Fruit fly (Drosophila melanogaster): ENCODE data around the gene CG10013.

Gene CG10013

DNA sequence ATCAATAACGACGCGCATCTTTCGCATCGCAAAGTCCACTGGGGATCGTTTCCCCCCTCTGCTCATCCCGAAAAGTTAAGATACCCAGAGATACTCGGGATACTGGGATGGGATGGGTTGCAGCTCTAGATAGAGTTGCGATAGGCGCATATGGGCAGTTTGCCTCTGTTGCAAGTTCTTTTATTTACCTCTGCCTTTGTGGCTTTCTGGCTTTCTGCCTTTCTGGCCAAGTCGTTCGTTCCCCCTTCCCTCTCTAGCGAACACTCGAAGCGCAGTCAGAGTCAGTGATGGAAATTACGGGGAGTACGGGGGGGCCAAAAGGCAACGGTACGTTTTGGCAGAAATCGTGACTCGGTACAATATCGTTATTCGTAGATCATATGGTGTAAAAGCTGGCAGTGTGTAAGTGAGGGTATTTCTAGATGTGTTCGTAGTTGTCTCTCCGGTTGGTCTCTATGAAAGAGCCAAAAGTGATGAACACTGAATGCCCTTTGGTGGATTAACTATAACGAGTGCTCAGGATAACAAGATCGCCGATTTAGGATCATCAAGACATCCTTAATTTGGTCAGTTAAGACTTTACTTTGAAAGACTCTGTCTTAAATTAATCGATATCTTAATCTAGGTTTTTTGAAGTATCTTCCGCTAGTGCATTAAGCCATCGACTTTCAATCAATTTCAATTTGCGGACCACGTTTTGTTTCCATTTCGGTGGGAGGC lies 34.6 kb upstream of the CG10013 start:
- TF ChIP-seq h (GFP tag; optimal IDR thresholded peaks at IDR 0.05), result no peak
- no peak for TF ChIP-seq Dfd (GFP tag; optimal IDR thresholded peaks at IDR 0.05)
- no peak for TF ChIP-seq CG9705 (GFP tag; optimal IDR thresholded peaks at IDR 0.05)
- no peak for TF ChIP-seq Hr83 (GFP tag; optimal IDR thresholded peaks at IDR 0.05; ENCODE audit: poor library complexity, severe bottlenecking)
- no peak for TF ChIP-seq Abd-B (GFP tag; optimal IDR thresholded peaks at IDR 0.05)
- no peak for TF ChIP-seq HLH106 (tag; optimal IDR thresholded peaks at IDR 0.05)
- TF ChIP-seq GATAd (GFP tag; optimal IDR thresholded peaks at IDR 0.05), result no peak
- TF ChIP-seq Rel (GFP tag; optimal IDR thresholded peaks at IDR 0.05), result no peak
- no peak for TF ChIP-seq Rel (tag; optimal IDR thresholded peaks at IDR 0.05)
- no peak for TF ChIP-seq rgr (GFP tag; optimal IDR thresholded peaks at IDR 0.05)
- TF ChIP-seq OdsH (GFP tag; optimal IDR thresholded peaks at IDR 0.05), result no peak
- no peak for TF ChIP-seq dmrt93B (GFP tag; optimal IDR thresholded peaks at IDR 0.05)

DNA sequence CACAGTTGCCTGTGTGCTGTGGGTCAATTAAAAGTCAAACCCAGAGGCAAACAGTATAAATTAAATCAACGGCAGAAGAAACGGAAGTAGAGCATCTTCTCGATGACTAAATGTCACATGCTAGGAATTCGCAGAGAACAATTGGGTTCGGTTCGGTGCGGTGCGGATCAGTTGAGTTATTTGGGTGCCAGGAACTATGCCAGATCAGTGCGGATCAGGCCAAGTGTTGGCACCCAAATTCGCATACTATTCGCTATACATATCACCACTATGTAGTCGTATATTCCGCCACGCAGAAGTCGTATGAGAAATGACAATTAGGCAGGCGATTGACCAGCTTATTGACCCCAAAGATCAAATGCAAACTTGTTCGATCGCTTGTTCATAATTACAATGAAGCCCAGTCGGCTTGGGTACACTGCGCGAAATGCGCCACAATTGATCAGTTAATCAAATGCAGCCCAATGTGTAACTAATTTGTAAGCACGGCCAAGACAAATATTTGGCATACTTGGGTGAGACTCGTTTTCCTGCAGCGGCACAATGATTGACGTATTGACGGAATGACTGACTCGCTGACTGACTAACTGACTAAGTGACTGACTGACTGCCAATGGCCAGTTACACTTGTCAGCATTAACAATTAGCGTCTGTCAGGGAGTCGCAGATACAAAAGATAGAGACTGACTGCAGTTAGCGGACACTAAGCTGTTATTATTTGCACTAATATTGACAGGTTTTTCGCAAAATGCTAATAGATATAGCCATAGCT lies 32.7 kb upstream of the CG10013 start:
- TF ChIP-seq OdsH (GFP tag; optimal IDR thresholded peaks at IDR 0.05) (no peak), Dif (GFP tag; optimal IDR thresholded peaks at IDR 0.05; ENCODE audit: partially characterized antibody) (no peak)

DNA sequence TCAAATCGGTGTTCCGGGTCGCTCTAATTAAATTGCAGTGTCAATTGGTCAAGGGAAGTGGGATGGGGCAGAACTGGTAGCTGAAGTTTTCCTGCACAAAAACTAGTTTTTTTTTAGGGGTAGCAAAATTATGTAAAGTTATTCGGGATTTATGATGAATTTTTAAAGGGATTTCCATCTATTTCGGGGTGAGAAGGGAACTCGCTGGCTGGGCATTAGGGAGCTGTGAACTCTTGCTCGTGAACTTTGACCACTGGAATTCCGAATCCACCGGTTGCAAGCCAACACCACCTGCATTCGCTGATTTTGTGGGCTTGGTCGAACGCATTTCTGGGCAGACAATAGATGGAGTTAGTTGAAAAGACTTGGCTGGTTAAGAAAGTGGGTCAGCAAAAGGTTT lies 31.4 kb upstream of the CG10013 start:
- TF ChIP-seq Dif (GFP tag; optimal IDR thresholded peaks at IDR 0.05; ENCODE audit: partially characterized antibody), result no peak
- no peak for TF ChIP-seq Vsx2 (GFP tag; optimal IDR thresholded peaks at IDR 0.05; ENCODE audit: partially characterized antibody)
- TF ChIP-seq br (GFP tag; optimal IDR thresholded peaks at IDR 0.05), result no peak
- no peak for TF ChIP-seq Myc (optimal IDR thresholded peaks at IDR 0.05)
- no peak for TF ChIP-seq Hr78 (GFP tag; optimal IDR thresholded peaks at IDR 0.05)
- TF ChIP-seq sv (GFP tag; optimal IDR thresholded peaks at IDR 0.05), result no peak
- no peak for TF ChIP-seq foxo (GFP tag; optimal IDR thresholded peaks at IDR 0.05)
- TF ChIP-seq Rel (GFP tag; optimal IDR thresholded peaks at IDR 0.05), result no peak
- TF ChIP-seq Rel (tag; optimal IDR thresholded peaks at IDR 0.05), result no peak
- TF ChIP-seq tai (GFP tag; optimal IDR thresholded peaks at IDR 0.05), result no peak
- TF ChIP-seq dsf (GFP tag; optimal IDR thresholded peaks at IDR 0.05; ENCODE audit: borderline replicate concordance), result no peak
- TF ChIP-seq fru (GFP tag; optimal IDR thresholded peaks at IDR 0.05), result no peak
- TF ChIP-seq HLH106 (tag; optimal IDR thresholded peaks at IDR 0.05), result no peak
- TF ChIP-seq Dfd (GFP tag; optimal IDR thresholded peaks at IDR 0.05), result no peak
- no peak for TF ChIP-seq OdsH (GFP tag; optimal IDR thresholded peaks at IDR 0.05)
- no peak for TF ChIP-seq Jra (GFP tag; optimal IDR thresholded peaks at IDR 0.05)
- no peak for TF ChIP-seq Abd-B (GFP tag; optimal IDR thresholded peaks at IDR 0.05)
- no peak for TF ChIP-seq woc (GFP tag; optimal IDR thresholded peaks at IDR 0.05)

DNA sequence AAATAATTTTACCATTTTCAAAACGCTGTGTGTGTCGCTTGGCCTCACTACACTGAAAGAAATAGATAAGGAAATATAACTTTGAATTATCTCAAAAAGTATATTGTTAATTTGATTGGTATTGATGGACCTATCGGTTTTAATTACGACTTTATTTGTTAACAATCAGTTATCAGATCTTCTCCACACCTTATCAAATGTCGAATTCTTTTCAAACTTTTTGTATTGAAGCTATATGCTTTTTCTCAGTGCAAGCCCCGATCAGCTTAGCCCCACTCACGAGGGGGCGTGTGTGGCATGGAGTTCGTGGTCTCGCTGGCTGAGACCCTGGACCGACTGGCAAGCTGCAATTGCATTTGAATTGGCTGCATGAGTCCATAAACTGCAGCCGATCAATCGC lies 26.1 kb upstream of the CG10013 start:
- TF ChIP-seq jim (GFP tag; optimal IDR thresholded peaks at IDR 0.05) (no peak), Hnf4 (GFP tag; optimal IDR thresholded peaks at IDR 0.05) (no peak), brk (GFP tag; optimal IDR thresholded peaks at IDR 0.05) (no peak), foxo (GFP tag; optimal IDR thresholded peaks at IDR 0.05) (no peak), N (GFP tag; optimal IDR thresholded peaks at IDR 0.05) (no peak), Hr83 (GFP tag; optimal IDR thresholded peaks at IDR 0.05; ENCODE audit: poor library complexity, severe bottlenecking) (no peak)

DNA sequence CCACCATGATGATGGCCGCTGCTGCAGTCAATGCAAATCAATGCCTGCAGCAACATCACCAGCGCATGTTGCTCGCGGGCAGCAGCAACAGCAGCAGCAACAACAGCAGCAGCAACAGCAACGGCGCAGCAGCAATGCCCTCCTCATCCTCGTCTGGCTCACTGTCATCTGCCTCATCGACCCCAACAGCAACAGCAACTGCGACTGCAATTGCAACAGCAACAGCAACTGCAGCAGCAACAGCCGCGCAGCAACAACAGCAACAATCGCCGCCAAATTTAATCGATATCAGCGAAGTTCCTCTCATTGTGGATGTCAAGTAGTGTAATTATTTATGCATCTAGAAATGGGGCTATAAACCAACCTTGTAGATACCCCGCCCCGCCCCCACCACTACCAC lies 21.8 kb upstream of the CG10013 start:
- peak; percentile 94 for TF ChIP-seq Dfd (GFP tag; optimal IDR thresholded peaks at IDR 0.05)
- no peak for TF ChIP-seq tai (GFP tag; optimal IDR thresholded peaks at IDR 0.05)

DNA sequence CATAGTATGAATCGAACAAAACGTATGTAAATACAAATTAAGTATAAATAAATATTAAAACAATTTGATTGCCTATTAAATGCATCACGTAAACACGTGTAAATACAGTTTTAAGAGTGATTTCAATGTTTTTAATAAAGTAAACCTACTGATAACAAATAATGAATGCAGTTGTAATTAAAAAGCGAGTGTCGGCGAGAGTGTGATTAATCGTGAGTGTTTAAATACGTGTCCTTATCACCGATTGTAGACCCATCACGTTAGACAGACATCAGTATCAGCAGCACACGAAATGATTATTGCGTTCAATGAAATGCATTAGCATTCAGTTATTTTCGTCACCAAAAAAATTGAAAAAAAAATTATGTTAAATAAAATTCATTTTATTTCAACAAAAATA lies 20.4 kb upstream of the CG10013 start:
- TF ChIP-seq Rel (GFP tag; optimal IDR thresholded peaks at IDR 0.05) (no peak), Rel (tag; optimal IDR thresholded peaks at IDR 0.05) (peak; percentile 53), Hr78 (GFP tag; optimal IDR thresholded peaks at IDR 0.05) (no peak), h (GFP tag; optimal IDR thresholded peaks at IDR 0.05) (no peak), Hnf4 (GFP tag; optimal IDR thresholded peaks at IDR 0.05) (no peak)

Measured in whole organism, wandering third instar larva.